Worm (Caenorhabditis elegans): ENCODE measurements around the gene W03C9.1.

W03C9.1 gene

DNA sequence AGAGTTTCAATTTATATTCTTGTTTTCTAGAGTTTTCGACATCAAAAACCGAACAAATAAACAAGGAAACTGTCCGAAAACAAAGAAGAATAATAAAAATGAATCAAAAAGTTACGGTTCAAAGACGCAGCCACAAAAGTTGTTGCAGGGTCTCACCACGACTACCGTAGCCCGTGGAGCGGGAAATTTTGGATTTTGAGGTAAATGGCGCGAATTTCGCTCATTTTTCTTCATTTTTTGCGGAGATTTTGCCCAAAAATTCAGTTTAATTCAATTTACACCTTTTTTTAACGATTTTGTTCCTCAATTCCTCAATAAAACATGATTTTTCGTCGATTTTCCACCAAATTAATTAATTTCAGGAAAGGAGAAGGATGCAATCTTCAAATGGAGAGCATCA lies 6.3 kb upstream of the W03C9.1 start, which contains the start of gene mex-1 (continued):
- TF ChIP-seq gei-17 (GFP tag; optimal IDR thresholded peaks at IDR 0.05): no peak
- TF ChIP-seq sptf-2 (GFP tag; optimal IDR thresholded peaks at IDR 0.05): no peak
- no peak for TF ChIP-seq B0261.1 (tag; optimal IDR thresholded peaks at IDR 0.05)
- no peak for TF ChIP-seq mel-28 (tag; optimal IDR thresholded peaks at IDR 0.05; ENCODE audit: borderline replicate concordance)
- TF ChIP-seq hmg-1.2 (GFP tag; IDR thresholded peaks at IDR 0.05): peak; percentile 70
- TF ChIP-seq bed-1 (GFP tag; IDR thresholded peaks at IDR 0.05): no peak
- TF ChIP-seq C06A6.2 (GFP tag; conservative IDR thresholded peaks at IDR 0.05): no peak
- no peak for TF ChIP-seq lin-26 (GFP tag; IDR thresholded peaks at IDR 0.05)
- TF ChIP-seq unc-62 (GFP tag; optimal IDR thresholded peaks at IDR 0.05): no peak
- no peak for TF ChIP-seq ztf-18 (tag; optimal IDR thresholded peaks at IDR 0.05)
- no peak for TF ChIP-seq hrde-1 (tag; optimal IDR thresholded peaks at IDR 0.05; ENCODE audit: borderline replicate concordance)
- no peak for TF ChIP-seq T07F8.4 (tag; optimal IDR thresholded peaks at IDR 0.05)
- TF ChIP-seq B0336.3 (GFP tag; IDR thresholded peaks at IDR 0.05): peak; percentile 83
- no peak for TF ChIP-seq rpc-1 (optimal IDR thresholded peaks at IDR 0.05)
- no peak for TF ChIP-seq rpc-1 (tag; optimal IDR thresholded peaks at IDR 0.05)
- TF ChIP-seq cebp-2 (GFP tag; IDR thresholded peaks at IDR 0.05): no peak
- TF ChIP-seq F22D6.2 (tag; optimal IDR thresholded peaks at IDR 0.05): no peak
- no peak for TF ChIP-seq nhr-90 (tag; optimal IDR thresholded peaks at IDR 0.05)
- TF ChIP-seq attf-5 (GFP tag; optimal IDR thresholded peaks at IDR 0.05): no peak
- no peak for TF ChIP-seq hmg-20 (GFP tag; IDR thresholded peaks at IDR 0.05)
- TF ChIP-seq K12H6.12 (tag; optimal IDR thresholded peaks at IDR 0.05): no peak
- peak; percentile 90 for TF ChIP-seq Y95B8A.8 (GFP tag; IDR thresholded peaks at IDR 0.05)
- peak; percentile 78 for TF ChIP-seq F49E8.2 (tag; optimal IDR thresholded peaks at IDR 0.05; ENCODE audit: insufficient read depth)
- TF ChIP-seq nhr-80 (tag; optimal IDR thresholded peaks at IDR 0.05): no peak
- TF ChIP-seq ceh-40 (GFP tag; IDR thresholded peaks at IDR 0.05): no peak
- peak; percentile 93 for TF ChIP-seq snpc-1.3 (tag; optimal IDR thresholded peaks at IDR 0.05; ENCODE audit: insufficient read depth)
- no peak for TF ChIP-seq F57C9.4 (tag; optimal IDR thresholded peaks at IDR 0.05)
- no peak for TF ChIP-seq let-526 (GFP tag; IDR thresholded peaks at IDR 0.05)
- no peak for TF ChIP-seq ztf-6 (GFP tag; IDR thresholded peaks at IDR 0.05)
- no peak for TF ChIP-seq ceh-58 (GFP tag; IDR thresholded peaks at IDR 0.05)

DNA sequence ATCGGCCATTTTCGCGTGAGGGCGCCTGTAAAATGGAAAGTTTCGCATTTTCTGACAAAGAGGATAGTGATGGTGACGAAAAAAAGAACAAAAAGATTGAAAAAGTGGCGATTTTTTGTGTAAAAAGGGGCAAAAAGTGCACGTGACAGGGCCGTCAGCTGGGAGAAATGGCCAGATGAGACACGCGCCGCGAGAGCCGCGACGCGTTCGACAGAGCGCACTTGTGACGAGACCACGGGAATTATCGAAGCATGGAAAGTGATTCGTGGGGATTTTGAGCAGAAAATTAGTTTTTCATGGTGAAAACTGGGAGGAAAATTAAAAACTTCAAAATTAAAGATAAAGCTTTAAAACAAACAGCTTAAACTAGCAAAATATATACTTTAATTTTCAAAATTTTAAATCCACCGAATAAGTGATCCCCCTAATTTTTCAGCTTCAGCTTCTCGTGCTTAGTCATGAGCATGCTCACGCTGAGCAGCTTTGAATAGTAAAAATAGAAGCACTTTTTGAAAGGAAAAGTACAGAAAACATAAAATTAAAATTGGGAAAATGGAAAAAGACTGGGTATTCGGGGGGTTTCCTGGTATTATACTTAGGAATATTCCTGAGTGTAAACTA lies 5.7 kb upstream of the W03C9.1 start, which contains the start of gene W03C9.5:
W03C9.5 (minus strand) TSS at position 38 of the 621 bp plus-strand sequence.
- TF ChIP-seq zfh-2 (GFP tag; conservative IDR thresholded peaks at IDR 0.05) (peak; percentile 94), nfya-2 (GFP tag; IDR thresholded peaks at IDR 0.05) (no peak), dpl-1 (GFP tag; optimal IDR thresholded peaks at IDR 0.05) (peak; percentile 25), egl-44 (GFP tag; IDR thresholded peaks at IDR 0.05) (peak; percentile 49; the same call in 1 of the 2 replicates), attf-5 (GFP tag; optimal IDR thresholded peaks at IDR 0.05) (peak; percentile 98), nfya-1 (tag; optimal IDR thresholded peaks at IDR 0.05; ENCODE audit: borderline replicate concordance, insufficient read depth) (no peak), ztf-22 (GFP tag; optimal IDR thresholded peaks at IDR 0.05) (no peak), athp-1 (tag; optimal IDR thresholded peaks at IDR 0.05) (peak; percentile 87), B0035.1 (tag; optimal IDR thresholded peaks at IDR 0.05) (peak; percentile 50), him-1 (tag; optimal IDR thresholded peaks at IDR 0.05) (no peak), hlh-26 (GFP tag; conservative IDR thresholded peaks at IDR 0.05) (no peak), ZK185.1 (tag; optimal IDR thresholded peaks at IDR 0.05; ENCODE audit: poor library complexity, severe bottlenecking) (peak; percentile 71), F22D6.2 (tag; optimal IDR thresholded peaks at IDR 0.05) (peak; percentile 72), dpff-1 (tag; optimal IDR thresholded peaks at IDR 0.05) (no peak), atf-7 (tag; optimal IDR thresholded peaks at IDR 0.05) (peak; percentile 70), nhr-179 (tag; optimal IDR thresholded peaks at IDR 0.05) (no peak), pha-4 (tag; optimal IDR thresholded peaks at IDR 0.05) (peak; percentile 88), snpc-4 (GFP tag; optimal IDR thresholded peaks at IDR 0.05) (no peak), snpc-4 (tag; optimal IDR thresholded peaks at IDR 0.05) (peak; percentile 52 to 74 (median 67)), cebp-2 (GFP tag; IDR thresholded peaks at IDR 0.05) (no peak), K11D2.4 (GFP tag; IDR thresholded peaks at IDR 0.05) (peak; percentile 92), mel-28 (tag; optimal IDR thresholded peaks at IDR 0.05; ENCODE audit: borderline replicate concordance) (no peak), F23B12.7 (tag; optimal IDR thresholded peaks at IDR 0.05; ENCODE audit: insufficient read depth) (peak; percentile 94)

Measured in whole organism, young adult.